Fruit fly (Drosophila melanogaster): ENCODE measurements around the gene Myt1.

DNA sequence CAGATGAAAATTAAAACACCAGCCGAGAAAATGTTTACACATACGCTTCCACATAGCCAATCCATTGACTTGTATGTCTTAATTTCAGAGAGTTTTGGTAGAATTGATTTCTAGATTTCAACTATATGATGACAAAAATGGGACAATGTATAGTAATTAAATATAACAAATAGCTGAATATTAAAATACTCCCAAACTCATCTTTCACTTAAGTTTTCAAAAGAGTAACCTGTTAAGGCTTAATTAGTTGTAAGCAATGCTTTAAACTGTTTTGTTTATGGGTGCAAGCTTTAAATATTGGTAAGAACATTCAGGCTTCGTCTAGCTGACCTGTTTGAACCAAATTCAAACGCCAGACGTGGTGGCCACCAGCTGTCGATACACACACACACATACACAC lies 49.3 kb upstream of the Myt1 start:
- TF ChIP-seq CG7101 (tag; optimal IDR thresholded peaks at IDR 0.05) (no peak), CG1620 (GFP tag; optimal IDR thresholded peaks at IDR 0.05) (no peak), CG5204 (GFP tag; optimal IDR thresholded peaks at IDR 0.05) (no peak), bab1 (GFP tag; optimal IDR thresholded peaks at IDR 0.05) (no peak), Crg-1 (GFP tag; optimal IDR thresholded peaks at IDR 0.05) (no peak), cic (GFP tag; optimal IDR thresholded peaks at IDR 0.05) (no peak), cnc (optimal IDR thresholded peaks at IDR 0.05) (no peak), toe (GFP tag; optimal IDR thresholded peaks at IDR 0.05) (no peak), CG14711 (tag; optimal IDR thresholded peaks at IDR 0.05) (no peak)
